Fruit fly (Drosophila melanogaster) whole organism, embryonic: Measurements from ENCODE around the gene Alp13.

Experiments
- Ada2b ChIP-seq: fragments of 200-800 bp; sonication (Bioruptor generic); IDR thresholded peaks from 2 replicates; pipeline ENCODE4 v1.3.6; 2022; ENCODE audit warnings: missing biosample characterization, missing genetic modification characterization
- Atf-2 ChIP-seq: fragments of 200-800 bp; sonication (Bioruptor generic); optimal IDR thresholded peaks from 2 replicates; lab custom pipeline; 2016; ENCODE audit warnings: missing biosample characterization, missing genetic modification characterization
- CG18599 ChIP-seq: fragments of 200-800 bp; sonication (Bioruptor generic); optimal IDR thresholded peaks from 3 replicates; lab custom pipeline; 2017; ENCODE audit warnings: missing biosample characterization, missing genetic modification characterization, mild to moderate bottlenecking, moderate library complexity, missing genetic modification reagents
- CG31365 ChIP-seq: fragments of 200-800 bp; sonication (Bioruptor generic); optimal IDR thresholded peaks from 2 replicates; lab custom pipeline; 2018; ENCODE audit warnings: missing biosample characterization, mild to moderate bottlenecking, missing genetic modification characterization
- CG8944 ChIP-seq: fragments of 200-800 bp; sonication (Bioruptor generic); optimal IDR thresholded peaks from 3 replicates; lab custom pipeline; 2016; ENCODE audit warnings: missing biosample characterization, missing genetic modification characterization
- Dfd ChIP-seq, 2 experiments: fragments of >200 bp; optimal IDR thresholded peaks; 2 replicates each; lab custom pipeline; 2017; ENCODE audit warnings: missing biosample characterization in 2 of 2, missing genetic modification characterization in 2 of 2
- Hand ChIP-seq: fragments of 200-800 bp; sonication (Bioruptor generic); optimal IDR thresholded peaks from 2 replicates; lab custom pipeline; 2017; ENCODE audit warnings: mild to moderate bottlenecking, missing biosample characterization, missing genetic modification reagents, missing genetic modification characterization
- PHDP ChIP-seq: fragments of 200-800 bp; sonication (Bioruptor generic); optimal IDR thresholded peaks from 3 replicates; lab custom pipeline; 2018; ENCODE audit warnings: missing biosample characterization, mild to moderate bottlenecking, missing genetic modification characterization, moderate library complexity
- bsh ChIP-seq, 2 experiments: fragments of 200-800 bp; sonication (Bioruptor generic); optimal IDR thresholded peaks; 2 replicates each; lab custom pipeline; 2017 to 2018; ENCODE audit warnings: mild to moderate bottlenecking in 2 of 2, missing biosample characterization in 2 of 2, missing genetic modification characterization in 2 of 2, moderate library complexity in 1 of 2
- pum ChIP-seq: fragments of 200-800 bp; sonication (Bioruptor generic); optimal IDR thresholded peaks from 2 replicates; lab custom pipeline; 2016; ENCODE audit warnings: missing biosample characterization, missing genetic modification characterization

DNA sequence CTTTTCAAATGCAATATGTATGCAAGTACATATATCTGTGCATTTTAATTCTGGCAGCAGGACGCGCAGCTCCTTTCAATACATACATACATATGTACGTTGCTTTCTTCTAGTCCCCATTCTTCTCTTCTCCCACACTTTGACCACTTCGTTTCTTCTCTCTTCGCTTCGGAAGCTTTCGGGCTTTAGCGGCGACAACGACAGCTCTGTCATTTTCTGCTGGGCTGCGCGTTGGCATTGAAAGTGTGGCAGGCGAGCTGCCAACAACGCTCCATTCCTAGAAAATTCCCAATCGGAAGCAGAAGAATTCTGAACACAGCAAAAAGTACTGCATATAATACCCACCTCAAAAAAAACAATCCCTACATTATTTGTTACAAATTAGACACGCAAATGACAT is 7.9 kb upstream of the Alp13 start:
- TF ChIP-seq Hand (GFP tag; lab: Kevin White, UChicago) (no peak), PHDP (no peak), Dfd (GFP tag; optimal IDR thresholded peaks at IDR 0.05; lab: Kevin White, UChicago) (no peak), CG18599 (GFP tag; lab: Kevin White, UChicago) (no peak), CG31365 (tag; lab: Kevin White, UChicago) (no peak), pum (GFP tag; lab: Kevin White, UChicago) (no peak), Atf-2 (GFP tag; lab: Kevin White, UChicago) (no peak), Ada2b (GFP tag; lab: Robert Waterston, UW) (no peak), bsh (GFP tag; optimal IDR thresholded peaks at IDR 0.05; lab: Kevin White, UChicago) (no peak), CG8944 (GFP tag; lab: Kevin White, UChicago) (no peak)
